Fruit fly (Drosophila melanogaster): ENCODE measurements around the gene nej.

The nej gene

DNA sequence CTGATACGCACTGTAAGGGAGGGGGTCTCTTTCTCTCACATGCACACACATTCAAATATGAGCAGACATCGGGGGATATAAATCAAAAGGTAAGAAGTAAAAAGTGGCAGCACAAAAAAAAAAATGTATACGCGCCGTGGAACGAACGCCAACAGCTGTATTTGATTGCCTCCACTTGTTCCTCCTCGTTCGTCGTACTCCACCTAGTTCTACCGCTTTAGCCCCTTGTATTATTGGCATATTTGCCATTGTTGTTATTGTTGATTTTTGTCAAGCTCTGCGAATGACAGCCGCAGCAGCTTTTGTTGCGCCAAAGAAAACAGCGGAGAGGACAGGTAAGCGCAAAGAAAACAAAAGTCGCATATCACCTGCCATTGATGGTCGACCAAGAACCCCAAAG is 50.0 kb downstream of the nej start:
- TF ChIP-seq CG12605 (GFP tag; IDR thresholded peaks at IDR 0.05) (no peak), Pif1A (GFP tag; optimal IDR thresholded peaks at IDR 0.05) (peak; percentile 8)

DNA sequence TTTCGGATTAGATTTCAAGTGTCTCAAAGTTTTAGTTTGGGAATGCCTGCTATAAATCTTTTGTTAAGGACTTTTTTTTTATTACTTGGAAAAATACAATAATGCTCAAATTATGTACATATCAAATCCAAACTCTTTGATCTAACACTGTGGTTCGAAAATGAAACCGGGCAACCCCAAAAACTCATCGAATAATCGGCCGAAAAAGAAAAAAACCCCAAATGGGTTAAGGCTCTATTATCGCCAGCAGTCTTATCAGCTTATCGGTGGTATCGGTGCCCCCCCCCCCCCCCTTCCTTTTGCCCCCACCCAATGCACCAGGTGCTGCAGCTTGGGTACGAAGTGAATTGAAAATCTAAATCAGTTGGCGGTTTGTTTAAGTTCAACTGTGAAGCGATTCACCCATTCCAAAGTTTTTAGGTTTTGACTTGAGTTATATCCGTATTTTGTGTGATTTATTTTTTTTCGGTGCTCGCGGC is 69.2 kb downstream of the nej start:
- TF ChIP-seq rn (GFP tag; IDR thresholded peaks at IDR 0.05), result no peak
- TF ChIP-seq Ets98B (GFP tag; IDR thresholded peaks at IDR 0.05), result no peak
- TF ChIP-seq CG32121 (GFP tag; IDR thresholded peaks at IDR 0.05), result no peak
- TF ChIP-seq D1 (tag; optimal IDR thresholded peaks at IDR 0.05), result no peak
- no peak for TF ChIP-seq Snoo (tag; optimal IDR thresholded peaks at IDR 0.05)
- no peak for TF ChIP-seq CG34367 (tag; optimal IDR thresholded peaks at IDR 0.05)
- TF ChIP-seq CG17806 (tag; optimal IDR thresholded peaks at IDR 0.05), result no peak
- TF ChIP-seq CG10348 (GFP tag; IDR thresholded peaks at IDR 0.05), result no peak
- TF ChIP-seq CG8159 (tag; optimal IDR thresholded peaks at IDR 0.05), result no peak
- TF ChIP-seq CG12605 (GFP tag; IDR thresholded peaks at IDR 0.05), result no peak
- no peak for TF ChIP-seq CG15710 (tag; optimal IDR thresholded peaks at IDR 0.05)
- no peak for TF ChIP-seq Pif1A (GFP tag; optimal IDR thresholded peaks at IDR 0.05)
- TF ChIP-seq CG13204 (GFP tag; optimal IDR thresholded peaks at IDR 0.05), result no peak
- TF ChIP-seq Pif1B (GFP tag; optimal IDR thresholded peaks at IDR 0.05), result no peak

DNA sequence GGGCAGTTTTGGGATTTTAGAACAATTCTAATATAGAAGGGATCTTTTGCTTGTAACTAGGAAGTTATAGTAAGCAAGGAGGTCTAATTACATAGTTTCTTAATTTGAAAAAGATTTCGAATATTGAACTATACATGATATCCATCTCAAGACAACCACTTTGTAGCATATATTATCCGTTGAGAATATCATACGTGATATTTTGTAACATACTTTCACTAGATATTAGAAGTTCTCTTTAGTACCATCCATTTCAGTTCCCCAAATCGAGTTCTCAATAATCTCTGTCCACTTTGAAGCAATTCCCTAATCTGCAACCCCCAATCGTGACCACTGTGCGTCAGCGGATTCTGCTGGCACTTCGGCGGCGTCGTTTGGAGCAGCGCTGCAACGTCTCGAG is 71.4 kb downstream of the nej start:
- TF ChIP-seq rn (GFP tag; IDR thresholded peaks at IDR 0.05), result no peak
- no peak for TF ChIP-seq CG4496 (GFP tag; IDR thresholded peaks at IDR 0.05)
- no peak for TF ChIP-seq CG15710 (tag; optimal IDR thresholded peaks at IDR 0.05)
- TF ChIP-seq Pif1A (GFP tag; optimal IDR thresholded peaks at IDR 0.05), result no peak
- peak; percentile 5 for TF ChIP-seq Snoo (tag; optimal IDR thresholded peaks at IDR 0.05)
- no peak for TF ChIP-seq D1 (tag; optimal IDR thresholded peaks at IDR 0.05)
